Fruit fly (Drosophila melanogaster) whole organism, wandering third instar larva: ENCODE measurements around the gene SkpC.

Experiments
- GATAd ChIP-seq: sonication (Bioruptor generic); optimal IDR thresholded peaks from 2 replicates; lab custom pipeline; 2016; ENCODE audit warnings: missing biosample characterization, missing genetic modification characterization
- h ChIP-seq: fragments of 200-800 bp; sonication (Bioruptor generic); optimal IDR thresholded peaks from 3 replicates; lab custom pipeline; 2016; ENCODE audit warnings: missing biosample characterization, mild to moderate bottlenecking, missing genetic modification characterization

DNA sequence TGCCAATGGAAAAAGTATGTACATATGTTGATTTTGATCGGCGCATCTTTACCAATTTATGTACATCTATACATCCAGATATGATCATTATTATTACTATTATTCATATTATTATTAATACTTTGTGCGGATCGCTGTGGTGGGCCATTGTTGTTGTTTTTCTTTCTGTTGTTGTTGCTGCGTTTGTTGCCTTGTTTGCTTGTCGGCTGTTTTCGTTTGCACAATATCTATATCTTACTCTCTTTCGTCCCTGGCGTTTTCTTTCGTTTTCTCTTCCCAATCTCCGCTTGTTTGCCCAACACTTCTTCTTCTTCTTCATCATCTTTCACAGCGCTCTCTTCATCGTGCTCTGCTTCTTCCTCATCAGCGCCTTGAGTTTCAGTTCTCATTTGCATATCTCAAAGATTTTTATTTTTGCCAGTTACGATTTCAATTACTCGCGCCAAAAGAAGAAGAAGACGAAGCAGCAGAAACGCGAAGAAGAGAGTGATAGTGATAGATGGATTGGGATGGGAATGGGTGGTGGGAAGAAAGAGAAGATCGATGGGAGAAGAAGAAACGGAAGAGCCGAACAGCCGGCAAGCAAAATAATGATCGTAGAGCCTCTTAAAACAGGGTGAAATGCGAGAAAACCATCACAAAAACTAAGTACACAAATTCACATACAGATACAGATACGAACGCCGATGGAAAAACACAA is 27.8 kb upstream of the SkpC start:
- TF ChIP-seq GATAd (GFP tag; lab: Kevin White, UChicago), result no peak
- no peak for TF ChIP-seq h
